Worm (Caenorhabditis elegans) whole organism, L4 larva: Measurements from ENCODE around the gene arrd-14.

Source experiments
- F10B5.3 ChIP-seq: sonication (generic microtip); optimal IDR thresholded peaks from 2 replicates; lab custom pipeline; 2016; ENCODE audit warnings: mild to moderate bottlenecking, missing genetic modification characterization, missing compliant biosample characterization
- F44E2.7 ChIP-seq: fragments of 200-800 bp; sonication (Bioruptor generic); IDR thresholded peaks from 2 replicates; pipeline ENCODE4 v2.1.2; 2022; ENCODE audit warnings: missing genetic modification characterization, missing compliant biosample characterization
- F49E8.2 ChIP-seq: sonication (generic microtip); optimal IDR thresholded peaks from 2 replicates; lab custom pipeline; 2016; ENCODE audit warnings: missing compliant biosample characterization, mild to moderate bottlenecking, missing genetic modification characterization, borderline replicate concordance
- T26A8.4 ChIP-seq: fragments of 200-800 bp; sonication (Bioruptor generic); IDR thresholded peaks from 2 replicates; pipeline ENCODE4 v1.3.6; 2022; ENCODE audit warnings: missing genetic modification characterization, missing compliant biosample characterization
- Y48G9A.11 ChIP-seq: fragments of 200-800 bp; sonication (Bioruptor generic); IDR thresholded peaks from 2 replicates; pipeline ENCODE4 v1.3.6; 2022; ENCODE audit warnings: missing genetic modification reagents, missing genetic modification characterization, missing compliant biosample characterization
- ZK546.5 ChIP-seq, 2 experiments: sonication (generic microtip); optimal IDR thresholded peaks; 2 replicates each; lab custom pipeline; 2017; ENCODE audit warnings: missing biosample characterization in 2 of 2, missing genetic modification characterization in 2 of 2
- ceh-28 ChIP-seq: fragments of 150-350 bp; optimal IDR thresholded peaks from 2 replicates; lab custom pipeline; 2014; ENCODE audit warnings: missing biosample characterization, missing genetic modification reagents, missing genetic modification characterization
- ceh-44 ChIP-seq: fragments of 200-800 bp; sonication (Bioruptor generic); IDR thresholded peaks from 2 replicates; pipeline ENCODE4 v1.3.6; 2022; ENCODE audit warnings: missing genetic modification reagents, missing genetic modification characterization, missing compliant biosample characterization
- ceh-82 ChIP-seq: sonication (generic microtip); optimal IDR thresholded peaks from 2 replicates; lab custom pipeline; 2017; ENCODE audit warnings: missing biosample characterization, missing genetic modification characterization
- ces-1 ChIP-seq: fragments of 150-350 bp; sonication (generic microtip); optimal IDR thresholded peaks from 4 replicates; lab custom pipeline; 2014; ENCODE audit warnings: missing biosample characterization, missing genetic modification reagents, missing genetic modification characterization
- daf-12 ChIP-seq: fragments of 150-350 bp; optimal IDR thresholded peaks from 2 replicates; lab custom pipeline; 2014; ENCODE audit warnings: missing biosample characterization, missing genetic modification reagents, missing genetic modification characterization
- daf-19 ChIP-seq: fragments of 200-800 bp; sonication (Bioruptor generic); conservative IDR thresholded peaks from 2 replicates; pipeline ENCODE4 v1.3.6; 2022; ENCODE audit warnings: missing genetic modification characterization, missing compliant biosample characterization
- dmd-6 ChIP-seq: fragments of 200-800 bp; sonication (Bioruptor generic); IDR thresholded peaks from 2 replicates; pipeline ENCODE4 v1.3.6; 2022; ENCODE audit warnings: missing genetic modification reagents, missing genetic modification characterization, missing compliant biosample characterization
- dpl-1 ChIP-seq: fragments of 150-350 bp; optimal IDR thresholded peaks from 2 replicates; lab custom pipeline; 2014; ENCODE audit warnings: missing biosample characterization, missing genetic modification reagents, missing genetic modification characterization
- duxl-1 ChIP-seq: sonication (generic microtip); optimal IDR thresholded peaks from 2 replicates; lab custom pipeline; 2016; ENCODE audit warnings: mild to moderate bottlenecking, missing genetic modification characterization, moderate library complexity, missing compliant biosample characterization; ENCODE audit not compliant: poor library complexity
- egl-43 ChIP-seq: fragments of 200-800 bp; sonication (Bioruptor generic); IDR thresholded peaks from 2 replicates; pipeline ENCODE4 v1.3.6; 2022; ENCODE audit warnings: missing genetic modification reagents, missing genetic modification characterization, missing compliant biosample characterization
- fkh-10 ChIP-seq: fragments of 150-350 bp; optimal IDR thresholded peaks from 2 replicates; lab custom pipeline; 2014; ENCODE audit warnings: missing biosample characterization, missing genetic modification reagents, missing genetic modification characterization
- fos-1 ChIP-seq: fragments of 150-350 bp; optimal IDR thresholded peaks from 2 replicates; lab custom pipeline; 2014; ENCODE audit warnings: missing biosample characterization, missing genetic modification characterization
- hlh-11 ChIP-seq: fragments of 200-800 bp; sonication (Bioruptor generic); optimal IDR thresholded peaks from 2 replicates; lab custom pipeline; 2018; ENCODE audit warnings: mild to moderate bottlenecking, missing genetic modification characterization, missing compliant biosample characterization
- lim-7 ChIP-seq: fragments of 200-800 bp; sonication (Bioruptor generic); IDR thresholded peaks from 2 replicates; pipeline ENCODE4 v1.3.6; 2022; ENCODE audit warnings: missing genetic modification characterization, missing compliant biosample characterization
- lin-1 ChIP-seq: fragments of 200-800 bp; sonication (Bioruptor generic); IDR thresholded peaks from 2 replicates; pipeline ENCODE4 v1.3.6; 2022; ENCODE audit warnings: missing genetic modification reagents, missing genetic modification characterization, missing compliant biosample characterization
- lin-15B ChIP-seq: fragments of 150-350 bp; sonication (generic microtip); optimal IDR thresholded peaks from 3 replicates; lab custom pipeline; 2014; ENCODE audit warnings: missing biosample characterization, missing genetic modification characterization
- lir-3 ChIP-seq: sonication (generic microtip); optimal IDR thresholded peaks from 2 replicates; lab custom pipeline; 2016; ENCODE audit warnings: mild to moderate bottlenecking, missing genetic modification characterization, missing compliant biosample characterization
- mdt-29 ChIP-seq: fragments of 200-800 bp; sonication (Bioruptor generic); IDR thresholded peaks from 2 replicates; pipeline ENCODE4 v1.3.6; 2022; ENCODE audit warnings: missing genetic modification reagents, missing genetic modification characterization, missing compliant biosample characterization
- mxl-2 ChIP-seq: fragments of 200-800 bp; sonication (Bioruptor generic); conservative IDR thresholded peaks from 2 replicates; pipeline ENCODE4 v1.3.6; 2022; ENCODE audit warnings: missing genetic modification reagents, missing genetic modification characterization, missing compliant biosample characterization
- nhr-42 ChIP-seq: fragments of 200-800 bp; sonication (Bioruptor generic); IDR thresholded peaks from 2 replicates; pipeline ENCODE4 v1.3.6; 2022; ENCODE audit warnings: missing genetic modification characterization, missing compliant biosample characterization
- nhr-48 ChIP-seq: sonication (generic microtip); optimal IDR thresholded peaks from 2 replicates; lab custom pipeline; 2016; ENCODE audit warnings: mild to moderate bottlenecking, missing genetic modification characterization, missing compliant biosample characterization
- nhr-77 ChIP-seq: fragments of 150-350 bp; optimal IDR thresholded peaks from 2 replicates; lab custom pipeline; 2014; ENCODE audit warnings: missing biosample characterization, missing genetic modification characterization
- pqm-1 ChIP-seq: sonication (generic microtip); optimal IDR thresholded peaks from 2 replicates; lab custom pipeline; 2017; ENCODE audit warnings: missing biosample characterization, missing genetic modification characterization
- sdz-12 ChIP-seq: fragments of 200-800 bp; sonication (Bioruptor generic); optimal IDR thresholded peaks from 2 replicates; lab custom pipeline; 2018; ENCODE audit warnings: mild to moderate bottlenecking, missing genetic modification characterization, missing compliant biosample characterization
- set-16 ChIP-seq: fragments of 200-800 bp; sonication (Bioruptor generic); IDR thresholded peaks from 2 replicates; pipeline ENCODE4 v1.3.6; 2022; ENCODE audit warnings: missing genetic modification reagents, missing genetic modification characterization, missing compliant biosample characterization
- snpc-1.2 ChIP-seq: fragments of 200-800 bp; sonication (Bioruptor generic); IDR thresholded peaks from 2 replicates; pipeline ENCODE4 v1.3.6; 2022; ENCODE audit warnings: missing genetic modification reagents, missing genetic modification characterization, missing compliant biosample characterization
- snpc-4 ChIP-seq: fragments of 150-350 bp; optimal IDR thresholded peaks from 2 replicates; lab custom pipeline; 2014; ENCODE audit warnings: missing biosample characterization, missing genetic modification characterization
- spr-1 ChIP-seq: sonication (generic microtip); optimal IDR thresholded peaks from 2 replicates; lab custom pipeline; 2016; ENCODE audit warnings: mild to moderate bottlenecking, missing genetic modification characterization, missing compliant biosample characterization
- unc-62 ChIP-seq, 3 experiments: fragments of 150-350 bp in 1 of 3; sonication (generic microtip); optimal IDR thresholded peaks in 2 of 3; peaks in 1 of 3; 1 replicate in 1 of 3; 2 replicates in 2 of 3; lab custom pipeline; 2014 to 2017; ENCODE audit warnings: missing biosample characterization in 3 of 3, missing genetic modification characterization in 3 of 3, missing genetic modification reagents in 3 of 3, missing genotype in 1 of 3

The arrd-14 gene

DNA sequence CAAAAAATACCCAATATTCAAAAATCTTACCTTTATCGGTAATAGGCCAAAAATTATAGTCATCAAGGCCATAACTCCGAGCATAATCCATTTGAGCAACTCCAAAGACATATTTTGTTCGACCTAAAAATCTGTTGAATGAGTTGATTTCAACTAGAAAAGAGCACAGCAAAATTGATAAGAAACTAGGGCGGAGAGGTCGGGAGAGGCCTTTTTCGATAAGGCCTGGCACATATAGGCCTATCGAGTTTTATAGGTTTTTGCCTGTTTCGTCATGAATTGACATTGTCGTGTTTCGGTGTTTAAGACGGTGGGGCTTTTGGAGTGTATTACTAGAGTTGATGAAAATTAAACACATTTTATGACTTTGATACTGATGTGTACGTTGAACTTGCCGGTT is 36.4 kb upstream of the arrd-14 start, which contains the start of gene zipt-2.3 (continued):
- TF ChIP-seq ces-1 (GFP tag; lab: Kevin White, UChicago) (no peak), hlh-11 (tag; lab: Kevin White, UChicago) (peak; percentile 9), lim-7 (GFP tag; lab: Robert Waterston, UW) (no peak), F44E2.7 (no peak), lin-1 (GFP tag; lab: Robert Waterston, UW) (no peak), spr-1 (tag; lab: Kevin White, UChicago) (no peak)
- TF ChIP-seq, all 104 proteins: peak for 7

DNA sequence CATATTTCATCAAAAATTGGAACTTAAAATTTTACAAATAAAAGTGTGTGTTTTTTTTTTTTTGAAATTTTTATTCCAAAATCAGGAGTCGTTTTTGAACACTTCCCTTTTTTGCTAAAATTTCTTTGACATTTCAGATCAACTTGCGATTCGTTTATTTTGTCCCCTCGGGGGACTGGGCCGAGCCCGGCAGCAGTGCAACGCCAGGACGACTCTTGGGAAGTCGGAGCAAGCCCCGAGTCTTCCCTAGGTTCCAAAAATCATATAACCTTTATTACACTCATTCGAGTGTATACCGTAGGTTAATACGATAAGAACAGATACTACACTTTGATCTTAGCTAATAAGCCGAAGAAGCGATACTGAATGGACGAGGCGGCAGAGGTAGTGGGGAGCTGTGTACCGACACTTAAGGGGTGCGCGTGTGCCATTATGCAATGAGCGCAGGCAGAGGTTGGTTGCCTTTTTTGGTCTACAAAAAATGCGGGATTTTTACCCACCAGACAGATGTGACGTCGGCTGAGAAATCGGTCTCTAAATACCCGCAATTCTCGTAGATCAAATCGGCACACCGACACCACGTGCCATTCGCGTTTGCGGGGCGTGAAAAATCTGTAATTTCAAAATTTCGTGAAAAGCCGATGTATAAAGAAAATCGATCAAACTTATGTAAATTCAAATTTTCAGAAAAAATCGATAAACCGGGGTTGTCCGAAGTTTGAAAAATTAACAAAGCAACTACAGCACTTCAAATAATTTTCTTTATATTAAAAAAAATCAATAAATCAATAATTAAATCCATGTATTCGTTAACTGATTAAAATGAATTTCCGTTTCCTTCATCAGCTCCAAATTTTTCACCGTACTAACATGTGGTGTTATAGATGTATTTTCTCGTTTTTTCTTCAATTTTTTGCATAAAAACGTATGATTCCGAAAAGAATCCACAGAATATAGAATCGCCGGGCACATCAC is 34.4 kb upstream of the arrd-14 start:
- TF ChIP-seq egl-43 (GFP tag; lab: Robert Waterston, UW) (peak; percentile 58; the same call in 1 of the 2 replicates), daf-19 (GFP tag; lab: Robert Waterston, UW) (no peak), Y48G9A.11 (GFP tag; lab: Robert Waterston, UW) (0 out of 2 replicates have a peak, but pooled peaks have one; percentile 26), ceh-28 (tag; lab: Kevin White, UChicago) (peak; percentile 98), snpc-1.2 (GFP tag; lab: Robert Waterston, UW) (0 out of 2 replicates have a peak, but pooled peaks have one; percentile 52), fos-1 (tag; lab: Kevin White, UChicago) (no peak), lin-15B (tag; lab: Kevin White, UChicago) (no peak), F49E8.2 (tag; lab: Kevin White, UChicago) (peak; percentile 73), ZK546.5 (tag; optimal IDR thresholded peaks at IDR 0.05; lab: Kevin White, UChicago) (no peak), dmd-6 (GFP tag; lab: Robert Waterston, UW) (peak; percentile 13; the same call in 1 of the 2 replicates)
- TF ChIP-seq, all 104 proteins: peak for 6

DNA sequence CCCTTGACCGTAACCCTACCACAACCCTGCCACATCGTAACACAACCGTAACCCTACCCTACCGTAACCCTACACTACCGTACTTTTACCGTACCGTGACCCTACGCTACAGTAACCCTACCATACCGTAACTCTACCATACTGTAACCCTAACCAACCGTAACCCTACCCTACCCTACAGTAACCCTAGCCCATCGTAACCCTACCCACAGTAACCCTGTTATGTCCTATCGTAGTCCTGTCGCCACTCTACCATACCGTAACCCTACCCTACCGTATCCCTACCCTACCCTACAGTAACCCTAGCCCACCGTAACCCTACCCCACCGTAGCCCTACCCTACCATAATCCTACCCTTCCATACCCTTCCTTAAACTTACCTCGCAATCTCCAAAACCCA is 31.5 kb upstream of the arrd-14 start:
- TF ChIP-seq egl-43 (GFP tag; lab: Robert Waterston, UW): no peak
- TF ChIP-seq nhr-42: peak; percentile 56; the same call in 1 of the 2 replicates
- TF ChIP-seq ceh-44 (GFP tag; lab: Robert Waterston, UW): no peak
- peak in 1 of 2 experiments; percentile 83 for TF ChIP-seq unc-62 (GFP tag; optimal IDR thresholded peaks at IDR 0.05 in 1 of 2; lab: Kevin White, UChicago)
- no peak for TF ChIP-seq unc-62 (tag; optimal IDR thresholded peaks at IDR 0.05; lab: Kevin White, UChicago)
- TF ChIP-seq pqm-1 (tag; lab: Kevin White, UChicago): no peak
- TF ChIP-seq snpc-4 (tag; lab: Kevin White, UChicago): no peak
- no peak for TF ChIP-seq nhr-48 (tag; lab: Kevin White, UChicago)
- no peak for TF ChIP-seq ceh-82 (tag; lab: Kevin White, UChicago)
- TF ChIP-seq F10B5.3 (tag; lab: Kevin White, UChicago): no peak
- TF ChIP-seq daf-12: no peak
- TF ChIP-seq fkh-10 (GFP tag; lab: Kevin White, UChicago): no peak
- no peak for TF ChIP-seq F49E8.2 (tag; lab: Kevin White, UChicago)
- TF ChIP-seq, all 104 proteins: peak for 2

DNA sequence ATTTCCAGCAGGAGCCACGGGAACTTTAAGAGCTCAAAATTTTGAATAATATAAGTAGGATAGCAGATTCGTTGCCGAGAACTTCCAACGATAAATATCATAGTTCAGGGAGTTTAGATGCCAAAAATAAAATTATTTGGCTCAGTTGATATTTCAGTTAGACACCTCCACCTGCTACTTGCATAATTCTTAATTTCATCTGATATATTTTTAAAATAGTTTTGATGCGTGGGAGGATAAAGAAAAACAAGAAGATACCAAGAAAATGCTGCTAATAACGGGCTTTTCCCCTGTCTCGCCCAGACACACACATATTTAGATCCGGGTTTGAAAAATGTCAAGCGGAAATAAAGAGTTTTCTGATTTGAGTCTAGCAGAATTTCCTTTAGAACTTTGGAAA is 30.9 kb upstream of the arrd-14 start, which contains the start of gene sre-46:
Gene sre-46, minus strand, starts transcription at position 101 of the 400 bp plus-strand sequence.
- no peak for TF ChIP-seq nhr-77
- no peak for TF ChIP-seq set-16
- TF ChIP-seq T26A8.4 (GFP tag; lab: Robert Waterston, UW): no peak
- no peak for TF ChIP-seq pqm-1 (tag; lab: Kevin White, UChicago)
- no peak for TF ChIP-seq mxl-2 (GFP tag; lab: Robert Waterston, UW)
- TF ChIP-seq mdt-29 (GFP tag; lab: Robert Waterston, UW): no peak
- TF ChIP-seq daf-12: no peak
- no peak for TF ChIP-seq duxl-1
- no peak for TF ChIP-seq dpl-1 (GFP tag; lab: Kevin White, UChicago)
- TF ChIP-seq fkh-10 (GFP tag; lab: Kevin White, UChicago): no peak
- TF ChIP-seq sdz-12 (GFP tag; lab: Kevin White, UChicago): no peak
- no peak for TF ChIP-seq Y48G9A.11 (GFP tag; lab: Robert Waterston, UW)
- no peak for TF ChIP-seq F44E2.7
- no peak for TF ChIP-seq lir-3 (tag; lab: Kevin White, UChicago)
- TF ChIP-seq ces-1 (GFP tag; lab: Kevin White, UChicago): no peak
